Worm (Caenorhabditis elegans) whole organism, L1 larva: ENCODE measurements around the gene ilcr-2.

ENCODE experiments used
- ces-1 ChIP-seq: fragments of 150-350 bp; optimal IDR thresholded peaks from 2 replicates; lab custom pipeline; 2014; ENCODE audit warnings: missing biosample characterization, missing genetic modification reagents, missing genetic modification characterization
- elt-2 ChIP-seq: sonication (generic microtip); optimal IDR thresholded peaks from 2 replicates; lab custom pipeline; 2016; ENCODE audit warnings: missing genetic modification characterization, mild to moderate bottlenecking, inconsistent platforms, missing compliant biosample characterization, missing genetic modification reagents
- sox-4 ChIP-seq: sonication (generic microtip); optimal IDR thresholded peaks from 2 replicates; lab custom pipeline; 2016; ENCODE audit warnings: missing genetic modification characterization, missing compliant biosample characterization
- sptf-1 ChIP-seq: fragments of 150-350 bp; optimal IDR thresholded peaks from 2 replicates; lab custom pipeline; 2014; ENCODE audit warnings: missing biosample characterization, missing genetic modification characterization

DNA sequence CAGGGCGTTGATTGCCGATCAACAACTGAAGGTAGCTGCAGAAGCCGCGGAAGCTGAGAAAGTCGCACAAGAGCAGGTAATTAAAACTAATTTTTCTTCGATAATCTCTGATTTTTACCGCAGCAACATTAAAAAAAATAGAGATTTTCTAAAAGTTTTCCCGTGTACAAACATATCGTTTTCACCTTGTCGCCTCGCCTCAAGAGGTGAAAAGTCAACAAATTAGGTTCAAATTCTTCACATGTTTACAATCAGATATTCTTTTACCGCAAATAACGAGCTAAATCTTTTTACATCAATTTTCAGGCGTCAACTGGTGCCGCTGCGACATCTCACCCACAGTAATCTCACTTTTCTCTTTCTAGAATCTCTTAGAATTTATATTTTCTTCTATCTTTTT lies at the start of gene ilcr-2:
- TF ChIP-seq elt-2, result no peak
- no peak for TF ChIP-seq sox-4 (tag; lab: Kevin White, UChicago)
- no peak for TF ChIP-seq sptf-1 (tag; lab: Kevin White, UChicago)
- no peak for TF ChIP-seq ces-1
